Worm (Caenorhabditis elegans): ENCODE measurements around the gene fubl-1.

ce11 chrV:10265019-10265418 lies 26.4 kb upstream of the fubl-1 start:
- TF ChIP-seq unc-62 (GFP tag; optimal IDR thresholded peaks at IDR 0.05) = no peak
- TF ChIP-seq F22D6.2 (tag; optimal IDR thresholded peaks at IDR 0.05) = no peak
- no peak for TF ChIP-seq ztf-28 (GFP tag; IDR thresholded peaks at IDR 0.05)
- no peak for TF ChIP-seq nhr-179 (tag; optimal IDR thresholded peaks at IDR 0.05)
- TF ChIP-seq akir-1 (GFP tag; optimal IDR thresholded peaks at IDR 0.05) = no peak
